Worm (Caenorhabditis elegans): ENCODE data around the gene C46E10.3.

DNA sequence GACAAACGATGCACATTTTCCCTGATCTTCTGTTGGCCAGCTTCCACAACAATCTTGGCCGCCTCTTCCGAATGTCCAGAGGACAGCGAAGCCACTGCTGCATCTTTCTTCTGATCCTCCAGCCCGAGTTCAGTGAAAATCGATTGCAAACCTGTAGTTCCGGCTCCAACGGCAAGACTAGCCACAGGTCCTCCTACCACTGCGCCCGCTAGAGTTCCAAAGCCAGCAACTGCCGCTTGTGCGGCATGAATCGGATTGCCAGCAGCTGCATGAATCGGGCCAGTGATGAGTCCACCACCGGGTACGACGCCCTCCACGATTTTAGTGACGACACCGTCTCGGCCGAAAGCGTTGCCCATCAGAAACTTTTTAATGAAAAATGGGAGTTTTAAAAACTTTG lies 32.8 kb upstream of the C46E10.3 start, which contains the start of gene ifas-1:
- no peak for TF ChIP-seq unc-86 (tag; optimal IDR thresholded peaks at IDR 0.05)
- TF ChIP-seq pqm-1 (tag; optimal IDR thresholded peaks at IDR 0.05), result no peak
- no peak for TF ChIP-seq ceh-9 (tag; optimal IDR thresholded peaks at IDR 0.05)
- no peak for TF ChIP-seq ceh-24 (tag; optimal IDR thresholded peaks at IDR 0.05)
- TF ChIP-seq nfya-1 (tag; optimal IDR thresholded peaks at IDR 0.05), result no peak
- no peak for TF ChIP-seq ceh-22 (tag; optimal IDR thresholded peaks at IDR 0.05)
- no peak for TF ChIP-seq elt-4 (tag; optimal IDR thresholded peaks at IDR 0.05)
- TF ChIP-seq npax-4 (tag; optimal IDR thresholded peaks at IDR 0.05), result no peak

Data from whole organism, late embryonic.